Worm (Caenorhabditis elegans) whole organism, L4 larva: ENCODE results near the gene H05C05.4.
A peak's percentile ranks its signal among the peaks of the same experiment; 100 is the strongest.

Experiments
- D1046.2 ChIP-seq: fragments of 200-800 bp; sonication (Bioruptor generic); IDR thresholded peaks from 2 replicates; pipeline ENCODE4 v1.3.6; 2022; ENCODE audit warnings: missing genetic modification characterization, missing compliant biosample characterization
- F10B5.3 ChIP-seq: sonication (generic microtip); optimal IDR thresholded peaks from 2 replicates; lab custom pipeline; 2016; ENCODE audit warnings: mild to moderate bottlenecking, missing genetic modification characterization, missing compliant biosample characterization
- F26F4.8 ChIP-seq: fragments of 200-800 bp; sonication (Bioruptor generic); conservative IDR thresholded peaks from 2 replicates; pipeline ENCODE4 v1.3.6; 2022; ENCODE audit warnings: missing genetic modification characterization, missing compliant biosample characterization
- R02D3.7 ChIP-seq: fragments of 150-350 bp; sonication (generic microtip); optimal IDR thresholded peaks from 3 replicates; lab custom pipeline; 2014; ENCODE audit warnings: missing biosample characterization, missing genetic modification characterization
- T20F7.1 ChIP-seq: fragments of 200-800 bp; sonication (Bioruptor generic); optimal IDR thresholded peaks from 2 replicates; lab custom pipeline; 2018; ENCODE audit warnings: mild to moderate bottlenecking, missing genetic modification characterization, missing compliant biosample characterization
- Y48G9A.11 ChIP-seq: fragments of 200-800 bp; sonication (Bioruptor generic); IDR thresholded peaks from 2 replicates; pipeline ENCODE4 v1.3.6; 2022; ENCODE audit warnings: missing genetic modification reagents, missing genetic modification characterization, missing compliant biosample characterization
- ZK337.2 ChIP-seq: fragments of 200-800 bp; sonication (Bioruptor generic); IDR thresholded peaks from 2 replicates; pipeline ENCODE4 v1.3.6; 2022; ENCODE audit warnings: missing genetic modification reagents, missing genetic modification characterization, missing compliant biosample characterization
- aha-1 ChIP-seq: fragments of 150-350 bp; peaks from one replicate; lab custom pipeline; 2014; ENCODE audit warnings: missing biosample characterization, missing genetic modification characterization
- ama-1 ChIP-seq: fragments of 150-350 bp; optimal IDR thresholded peaks from 2 replicates; lab custom pipeline; 2014; ENCODE audit warnings: inconsistent platforms, mixed read lengths
- ceh-20 ChIP-seq: fragments of 200-800 bp; sonication (Bioruptor generic); IDR thresholded peaks from 2 replicates; pipeline ENCODE4 v1.3.6; 2022; ENCODE audit warnings: missing genetic modification reagents, missing genetic modification characterization, missing compliant biosample characterization
- ceh-28 ChIP-seq: fragments of 150-350 bp; optimal IDR thresholded peaks from 2 replicates; lab custom pipeline; 2014; ENCODE audit warnings: missing biosample characterization, missing genetic modification reagents, missing genetic modification characterization
- ces-1 ChIP-seq: fragments of 150-350 bp; sonication (generic microtip); optimal IDR thresholded peaks from 4 replicates; lab custom pipeline; 2014; ENCODE audit warnings: missing biosample characterization, missing genetic modification reagents, missing genetic modification characterization
- cey-2 ChIP-seq: sonication (generic microtip); optimal IDR thresholded peaks from 3 replicates; lab custom pipeline; 2017; ENCODE audit warnings: missing genetic modification characterization, mild to moderate bottlenecking, missing compliant biosample characterization, antibody characterized with exemption, borderline replicate concordance; ENCODE audit not compliant: insufficient read depth
- ctbp-1 ChIP-seq: fragments of 200-800 bp; sonication (Bioruptor generic); IDR thresholded peaks from 2 replicates; pipeline ENCODE4 v1.3.6; 2022; ENCODE audit warnings: missing genetic modification reagents, missing genetic modification characterization, missing compliant biosample characterization
- daf-12 ChIP-seq: fragments of 150-350 bp; optimal IDR thresholded peaks from 2 replicates; lab custom pipeline; 2014; ENCODE audit warnings: missing biosample characterization, missing genetic modification reagents, missing genetic modification characterization
- daf-16 ChIP-seq, 3 experiments: sonication (generic microtip); optimal IDR thresholded peaks; 2 replicates each; lab custom pipeline; 2016 to 2017; ENCODE audit warnings: missing genetic modification characterization in 3 of 3, missing genetic modification reagents in 3 of 3, mild to moderate bottlenecking in 2 of 3, missing compliant biosample characterization in 2 of 3, missing biosample characterization in 1 of 3, moderate library complexity in 1 of 3
- daf-8 ChIP-seq: fragments of 200-800 bp; sonication (Bioruptor generic); IDR thresholded peaks from 2 replicates; pipeline ENCODE4 v1.3.6; 2022; ENCODE audit warnings: missing genetic modification characterization, missing compliant biosample characterization
- dpl-1 ChIP-seq: fragments of 150-350 bp; optimal IDR thresholded peaks from 2 replicates; lab custom pipeline; 2014; ENCODE audit warnings: missing biosample characterization, missing genetic modification reagents, missing genetic modification characterization
- duxl-1 ChIP-seq: sonication (generic microtip); optimal IDR thresholded peaks from 2 replicates; lab custom pipeline; 2016; ENCODE audit warnings: mild to moderate bottlenecking, missing genetic modification characterization, moderate library complexity, missing compliant biosample characterization; ENCODE audit not compliant: poor library complexity
- fkh-10 ChIP-seq: fragments of 150-350 bp; optimal IDR thresholded peaks from 2 replicates; lab custom pipeline; 2014; ENCODE audit warnings: missing biosample characterization, missing genetic modification reagents, missing genetic modification characterization
- hlh-30 ChIP-seq: sonication (generic microtip); optimal IDR thresholded peaks from 2 replicates; lab custom pipeline; 2017; ENCODE audit warnings: antibody characterized with exemption, mild to moderate bottlenecking, missing genetic modification characterization, missing compliant biosample characterization; ENCODE audit not compliant: insufficient read depth
- jun-1 ChIP-seq: fragments of 150-350 bp; optimal IDR thresholded peaks from 2 replicates; lab custom pipeline; 2014; ENCODE audit warnings: missing biosample characterization, missing genetic modification reagents, missing genetic modification characterization
- lim-7 ChIP-seq: fragments of 200-800 bp; sonication (Bioruptor generic); IDR thresholded peaks from 2 replicates; pipeline ENCODE4 v1.3.6; 2022; ENCODE audit warnings: missing genetic modification characterization, missing compliant biosample characterization
- lin-38 ChIP-seq: fragments of 200-800 bp; sonication (Bioruptor generic); IDR thresholded peaks from 2 replicates; pipeline ENCODE4 v1.3.6; 2022; ENCODE audit warnings: missing genetic modification reagents, missing genetic modification characterization, missing compliant biosample characterization
- lsy-2 ChIP-seq, 2 experiments: fragments of 150-350 bp in 1 of 2; sonication (generic microtip) in 1 of 2; optimal IDR thresholded peaks; 2 replicates each; lab custom pipeline; 2014 to 2017; ENCODE audit warnings: missing biosample characterization in 2 of 2, missing genetic modification characterization in 2 of 2
- mxl-2 ChIP-seq: fragments of 200-800 bp; sonication (Bioruptor generic); conservative IDR thresholded peaks from 2 replicates; pipeline ENCODE4 v1.3.6; 2022; ENCODE audit warnings: missing genetic modification reagents, missing genetic modification characterization, missing compliant biosample characterization
- nhr-10 ChIP-seq: fragments of 150-350 bp; optimal IDR thresholded peaks from 2 replicates; lab custom pipeline; 2014; ENCODE audit warnings: missing biosample characterization, missing genetic modification characterization
- nhr-237 ChIP-seq: sonication (generic microtip); optimal IDR thresholded peaks from 2 replicates; lab custom pipeline; 2017; ENCODE audit warnings: missing biosample characterization, missing genetic modification characterization
- nhr-28 ChIP-seq: fragments of 150-350 bp; optimal IDR thresholded peaks from 2 replicates; lab custom pipeline; 2014; ENCODE audit warnings: missing biosample characterization, missing genetic modification characterization
- nhr-76 ChIP-seq: fragments of 150-350 bp; optimal IDR thresholded peaks from 2 replicates; lab custom pipeline; 2014; ENCODE audit warnings: missing biosample characterization, missing genetic modification characterization
- pha-4 ChIP-seq, 2 experiments: fragments of 150-350 bp in 1 of 2; fragments of 200-800 bp in 1 of 2; sonication (Bioruptor generic) in 1 of 2; IDR thresholded peaks in 1 of 2; optimal IDR thresholded peaks in 1 of 2; 2 replicates each; pipeline versions ENCODE4 v1.3.6 to Lab custom; 2014 to 2022; ENCODE audit warnings: missing genetic modification characterization in 2 of 2, missing genetic modification reagents in 2 of 2, missing biosample characterization in 1 of 2, missing compliant biosample characterization in 1 of 2
- php-3 ChIP-seq: fragments of 200-800 bp; sonication (Bioruptor generic); IDR thresholded peaks from 2 replicates; pipeline ENCODE4 v1.3.6; 2022; ENCODE audit warnings: missing genetic modification reagents, missing genetic modification characterization, missing compliant biosample characterization
- rbr-2 ChIP-seq: sonication (generic microtip); optimal IDR thresholded peaks from 2 replicates; lab custom pipeline; 2016; ENCODE audit warnings: missing genotype, missing genetic modification characterization, missing compliant biosample characterization
- sdz-12 ChIP-seq: fragments of 200-800 bp; sonication (Bioruptor generic); optimal IDR thresholded peaks from 2 replicates; lab custom pipeline; 2018; ENCODE audit warnings: mild to moderate bottlenecking, missing genetic modification characterization, missing compliant biosample characterization
- skn-1 ChIP-seq: fragments of 150-350 bp; optimal IDR thresholded peaks from 2 replicates; lab custom pipeline; 2014; ENCODE audit warnings: missing biosample characterization, missing genetic modification characterization
- snpc-4 ChIP-seq: fragments of 150-350 bp; optimal IDR thresholded peaks from 2 replicates; lab custom pipeline; 2014; ENCODE audit warnings: missing biosample characterization, missing genetic modification characterization
- tra-1 ChIP-seq: fragments of 200-800 bp; sonication (Bioruptor generic); IDR thresholded peaks from 2 replicates; pipeline ENCODE4 v1.3.6; 2022; ENCODE audit warnings: missing genetic modification reagents, missing genetic modification characterization, missing compliant biosample characterization
- unc-130 ChIP-seq: sonication (generic microtip); optimal IDR thresholded peaks from 2 replicates; lab custom pipeline; 2016; ENCODE audit warnings: missing genetic modification reagents, missing genetic modification characterization, missing compliant biosample characterization
- unc-62 ChIP-seq, 3 experiments: fragments of 150-350 bp in 1 of 3; sonication (generic microtip); optimal IDR thresholded peaks in 2 of 3; peaks in 1 of 3; 1 replicate in 1 of 3; 2 replicates in 2 of 3; lab custom pipeline; 2014 to 2017; ENCODE audit warnings: missing biosample characterization in 3 of 3, missing genetic modification characterization in 3 of 3, missing genetic modification reagents in 3 of 3, missing genotype in 1 of 3
- vab-7 ChIP-seq: fragments of 200-800 bp; sonication (Bioruptor generic); IDR thresholded peaks from 2 replicates; pipeline ENCODE4 v1.3.6; 2022; ENCODE audit warnings: missing genetic modification reagents, missing genetic modification characterization, missing compliant biosample characterization
- zag-1 ChIP-seq: fragments of 150-350 bp; optimal IDR thresholded peaks from 2 replicates; lab custom pipeline; 2014; ENCODE audit warnings: missing biosample characterization, missing genetic modification characterization
- zfp-2 ChIP-seq: sonication (generic microtip); optimal IDR thresholded peaks from 2 replicates; lab custom pipeline; 2016; ENCODE audit warnings: mild to moderate bottlenecking, missing genetic modification characterization, missing compliant biosample characterization
- zfp-3 ChIP-seq: fragments of 200-800 bp; sonication (Bioruptor generic); conservative IDR thresholded peaks from 2 replicates; pipeline ENCODE4 v1.3.6; 2022; ENCODE audit warnings: missing genetic modification reagents, missing genetic modification characterization, missing compliant biosample characterization

The H05C05.4 gene

DNA sequence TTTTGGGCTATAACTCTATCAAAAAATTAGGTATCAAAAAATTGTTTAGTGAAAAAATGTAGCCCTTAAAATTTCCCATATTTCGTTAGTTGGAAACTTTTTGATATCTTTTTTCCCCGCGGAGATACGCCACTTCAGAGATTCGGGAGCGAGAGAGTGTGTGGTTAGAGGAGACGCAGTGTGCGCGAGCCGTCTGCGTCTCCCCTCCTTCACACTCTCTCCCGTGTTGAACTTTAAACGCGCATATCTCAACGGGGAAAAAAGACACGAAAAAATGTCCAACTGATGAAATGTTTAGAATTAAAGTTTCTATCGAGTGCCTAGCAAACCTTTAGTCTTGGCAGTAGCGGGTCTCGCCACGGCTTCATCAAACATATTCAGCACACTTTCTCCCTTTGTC lies 25.7 kb downstream of the H05C05.4 start:
- no peak for TF ChIP-seq php-3

DNA sequence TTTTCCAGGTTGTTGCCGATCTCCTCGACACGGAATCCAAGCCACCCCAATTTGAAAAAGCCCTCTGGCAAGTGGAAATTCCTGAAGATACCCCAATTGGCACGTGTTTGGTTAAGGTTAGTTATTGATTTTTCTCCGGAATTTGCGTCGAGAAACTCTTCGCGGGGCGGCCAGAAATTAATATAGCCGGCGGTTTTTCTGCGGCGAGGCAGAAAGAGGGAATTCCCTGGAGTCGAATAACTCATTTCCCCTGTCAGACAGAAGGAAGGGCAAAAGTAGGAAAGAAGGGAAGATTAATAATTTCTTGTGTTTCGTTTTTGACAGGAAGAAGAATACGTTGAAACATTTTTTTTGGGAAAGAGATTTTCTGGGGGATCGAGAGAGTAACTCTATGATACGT lies 27.3 kb downstream of the H05C05.4 start:
- no peak for TF ChIP-seq daf-8 (GFP tag; lab: Robert Waterston, UW)
- TF ChIP-seq dpl-1 (GFP tag; lab: Kevin White, UChicago): no peak
- TF ChIP-seq snpc-4 (tag; lab: Kevin White, UChicago): no peak
- TF ChIP-seq nhr-76 (tag; lab: Kevin White, UChicago): no peak
- TF ChIP-seq unc-62 (GFP tag; optimal IDR thresholded peaks at IDR 0.05 in 1 of 2; lab: Kevin White, UChicago): peak in 1 of 2 experiments; percentile 93
- no peak for TF ChIP-seq unc-62 (tag; optimal IDR thresholded peaks at IDR 0.05; lab: Kevin White, UChicago)
- TF ChIP-seq R02D3.7 (tag; lab: Kevin White, UChicago): no peak
- no peak for TF ChIP-seq F10B5.3 (tag; lab: Kevin White, UChicago)
- TF ChIP-seq ama-1 (lab: Kevin White, UChicago): no peak
- no peak for TF ChIP-seq Y48G9A.11
- TF ChIP-seq aha-1: peak; percentile 84
- TF ChIP-seq zag-1 (tag; lab: Kevin White, UChicago): no peak
- TF ChIP-seq mxl-2 (GFP tag; lab: Robert Waterston, UW): no peak
- no peak for TF ChIP-seq sdz-12
- TF ChIP-seq tra-1 (GFP tag; lab: Robert Waterston, UW): 0 out of 2 replicates have a peak, but pooled peaks have one; percentile 52
- no peak for TF ChIP-seq jun-1 (tag; lab: Kevin White, UChicago)

ce11 chrIII:2914029-2914428 lies 32.0 kb downstream of the H05C05.4 start:
- TF ChIP-seq cey-2 (tag; lab: Kevin White, UChicago) (no peak), T20F7.1 (GFP tag; lab: Kevin White, UChicago) (no peak), zfp-2 (no peak), duxl-1 (no peak), R02D3.7 (tag; lab: Kevin White, UChicago) (no peak), pha-4 (GFP tag; IDR thresholded peaks at IDR 0.05; lab: Robert Waterston, UW) (no peak), pha-4 (tag; optimal IDR thresholded peaks at IDR 0.05; lab: Kevin White, UChicago) (no peak), lim-7 (GFP tag; lab: Robert Waterston, UW) (no peak), fkh-10 (peak; percentile 27), lsy-2 (tag; optimal IDR thresholded peaks at IDR 0.05; lab: Kevin White, UChicago) (peak in 1 of 2 experiments; percentile 7), ZK337.2 (GFP tag; lab: Robert Waterston, UW) (no peak), skn-1 (no peak), daf-16 (GFP tag; optimal IDR thresholded peaks at IDR 0.05; lab: Kevin White, UChicago) (no peak), daf-16 (tag; optimal IDR thresholded peaks at IDR 0.05; lab: Kevin White, UChicago) (no peak), hlh-30 (no peak), mxl-2 (GFP tag; lab: Robert Waterston, UW) (no peak), ces-1 (GFP tag; lab: Kevin White, UChicago) (peak; percentile 79), lin-38 (GFP tag; lab: Robert Waterston, UW) (no peak), ctbp-1 (GFP tag; lab: Robert Waterston, UW) (peak; percentile 40; the same call in 1 of the 2 replicates)

DNA sequence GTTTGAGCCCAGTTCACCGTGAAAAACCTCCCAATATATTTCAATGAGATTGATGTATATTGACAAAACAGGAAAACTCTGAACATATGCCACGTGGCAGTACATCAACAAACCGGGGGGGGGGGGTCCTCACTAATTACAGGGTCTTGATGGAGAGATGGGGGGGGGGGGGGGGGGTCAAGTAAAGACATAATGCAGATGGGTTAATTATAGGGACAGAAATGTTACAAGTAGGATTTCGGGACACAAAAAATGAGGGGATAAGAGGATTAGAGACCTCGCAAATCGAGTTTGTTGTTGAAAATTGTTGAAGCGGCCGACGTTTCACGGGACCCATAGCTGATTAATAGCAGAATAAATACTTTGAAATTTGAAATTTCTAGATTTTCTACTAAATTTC lies 33.1 kb downstream of the H05C05.4 start:
- no peak for TF ChIP-seq rbr-2 (tag; lab: Kevin White, UChicago)
- TF ChIP-seq vab-7: no peak
- TF ChIP-seq F26F4.8 (GFP tag; lab: Robert Waterston, UW): no peak
- TF ChIP-seq ctbp-1 (GFP tag; lab: Robert Waterston, UW): no peak
- no peak for TF ChIP-seq pha-4 (GFP tag; IDR thresholded peaks at IDR 0.05; lab: Robert Waterston, UW)
- no peak for TF ChIP-seq pha-4 (tag; optimal IDR thresholded peaks at IDR 0.05; lab: Kevin White, UChicago)
- TF ChIP-seq nhr-237 (tag; lab: Kevin White, UChicago): no peak
- no peak for TF ChIP-seq daf-12
- no peak for TF ChIP-seq zfp-3 (GFP tag; lab: Robert Waterston, UW)
- TF ChIP-seq lim-7 (GFP tag; lab: Robert Waterston, UW): no peak
- no peak for TF ChIP-seq nhr-28 (tag; lab: Kevin White, UChicago)
- no peak for TF ChIP-seq D1046.2 (GFP tag; lab: Robert Waterston, UW)
- no peak for TF ChIP-seq ceh-20 (GFP tag; lab: Robert Waterston, UW)
- no peak for TF ChIP-seq nhr-10 (tag; lab: Kevin White, UChicago)
- no peak for TF ChIP-seq cey-2 (tag; lab: Kevin White, UChicago)
- TF ChIP-seq unc-130 (GFP tag; lab: Kevin White, UChicago): no peak
- no peak for TF ChIP-seq ceh-28 (tag; lab: Kevin White, UChicago)
- TF ChIP-seq, all 104 proteins: peak for 0
